Worm (Caenorhabditis elegans) whole organism, young adult: ENCODE measurements around the gene Y70C5A.2.

Experiments
- C17E4.6 ChIP-seq: fragments of 200-800 bp; sonication (Bioruptor generic); IDR thresholded peaks from 2 replicates; pipeline ENCODE4 v1.3.6; 2022; ENCODE audit warnings: missing genetic modification reagents, missing genetic modification characterization, missing compliant biosample characterization
- F23B12.7 ChIP-seq: sonication (generic microtip); optimal IDR thresholded peaks from 2 replicates; lab custom pipeline; 2017; ENCODE audit warnings: missing genetic modification characterization, mild to moderate bottlenecking, missing compliant biosample characterization, antibody characterized with exemption, moderate library complexity; ENCODE audit not compliant: insufficient read depth
- ama-1 ChIP-seq, 3 experiments: fragments of 150-350 bp in 1 of 3; sonication (generic microtip) in 2 of 3; optimal IDR thresholded peaks; 2 replicates each; lab custom pipeline; 2014 to 2018; ENCODE audit warnings: missing biosample characterization in 2 of 3, missing genetic modification characterization in 2 of 3, missing genetic modification reagents in 2 of 3
- hrde-1 ChIP-seq: sonication (generic microtip); optimal IDR thresholded peaks from 2 replicates; lab custom pipeline; 2016; ENCODE audit warnings: missing genetic modification characterization, mild to moderate bottlenecking, missing compliant biosample characterization, moderate library complexity, missing genotype, missing genetic modification reagents, borderline replicate concordance
- nhr-80 ChIP-seq: sonication (generic microtip); optimal IDR thresholded peaks from 2 replicates; lab custom pipeline; 2016; ENCODE audit warnings: missing genetic modification characterization, missing compliant biosample characterization
- nhr-90 ChIP-seq: sonication (generic microtip); optimal IDR thresholded peaks from 2 replicates; lab custom pipeline; 2016; ENCODE audit warnings: missing genotype, mild to moderate bottlenecking, missing genetic modification characterization, missing compliant biosample characterization
- rec-8 ChIP-seq, 2 experiments: sonication (generic microtip); optimal IDR thresholded peaks; 2 replicates each; lab custom pipeline; 2016; ENCODE audit warnings: mild to moderate bottlenecking in 2 of 2, missing genetic modification characterization in 2 of 2, missing genetic modification reagents in 2 of 2, missing genotype in 2 of 2, missing biosample characterization in 1 of 2, missing compliant biosample characterization in 1 of 2, moderate library complexity in 1 of 2

ce11 chrV:16638204-16638603 lies 15.2 kb upstream of the Y70C5A.2 start, which contains the start of gene srw-76:
- TF ChIP-seq nhr-90 (tag; lab: Kevin White, UChicago) (no peak), C17E4.6 (no peak), F23B12.7 (tag; lab: Kevin White, UChicago) (no peak), nhr-80 (no peak), ama-1 (optimal IDR thresholded peaks at IDR 0.05; lab: Kevin White, UChicago) (no peak), ama-1 (GFP tag; optimal IDR thresholded peaks at IDR 0.05; lab: Kevin White, UChicago) (no peak), rec-8 (tag; optimal IDR thresholded peaks at IDR 0.05; lab: Kevin White, UChicago) (no peak), hrde-1 (tag; lab: Kevin White, UChicago) (no peak)
